Fruit fly (Drosophila melanogaster) whole organism, adult: Measurements from ENCODE around the gene CG5245.
A peak's percentile ranks its signal among the peaks of the same experiment; 100 is the strongest.

Experiments used
- CG11617 ChIP-seq: fragments of 200-800 bp; sonication (Bioruptor generic); optimal IDR thresholded peaks from 2 replicates; lab custom pipeline; 2017; ENCODE audit warnings: mild to moderate bottlenecking, missing biosample characterization, missing genetic modification reagents, missing genetic modification characterization
- CG12768 ChIP-seq: fragments of 200-800 bp; sonication (Bioruptor generic); optimal IDR thresholded peaks from 2 replicates; lab custom pipeline; 2017; ENCODE audit warnings: missing biosample characterization, missing genetic modification characterization, mild to moderate bottlenecking, moderate library complexity, missing genetic modification reagents
- CG14711 ChIP-seq: fragments of 200-800 bp; sonication (Bioruptor generic); optimal IDR thresholded peaks from 2 replicates; lab custom pipeline; 2018; ENCODE audit warnings: missing biosample characterization, mild to moderate bottlenecking, missing genetic modification characterization, moderate library complexity
- CG1620 ChIP-seq: fragments of 200-800 bp; sonication (Bioruptor generic); optimal IDR thresholded peaks from 2 replicates; lab custom pipeline; 2016; ENCODE audit warnings: missing biosample characterization, missing genetic modification characterization
- CG33017 ChIP-seq: fragments of 200-800 bp; sonication (Bioruptor generic); optimal IDR thresholded peaks from 2 replicates; lab custom pipeline; 2018; ENCODE audit warnings: missing biosample characterization, mild to moderate bottlenecking, missing genetic modification characterization, moderate library complexity
- CG5204 ChIP-seq: fragments of 200-800 bp; sonication (Bioruptor generic); optimal IDR thresholded peaks from 2 replicates; lab custom pipeline; 2016; ENCODE audit warnings: missing biosample characterization, missing genetic modification characterization
- CG7045 ChIP-seq: fragments of 200-800 bp; sonication (Bioruptor generic); optimal IDR thresholded peaks from 2 replicates; lab custom pipeline; 2017; ENCODE audit warnings: missing biosample characterization, mild to moderate bottlenecking, missing genetic modification characterization
- CG7101 ChIP-seq: fragments of 200-800 bp; sonication (Bioruptor generic); optimal IDR thresholded peaks from 2 replicates; lab custom pipeline; 2018; ENCODE audit warnings: missing biosample characterization, mild to moderate bottlenecking, missing genetic modification characterization, moderate library complexity
- Clk ChIP-seq: fragments of 200-800 bp; sonication (Bioruptor generic); optimal IDR thresholded peaks from 2 replicates; lab custom pipeline; 2017; ENCODE audit warnings: missing biosample characterization, missing genetic modification characterization
- Crg-1 ChIP-seq: fragments of 200-800 bp; sonication (Bioruptor generic); optimal IDR thresholded peaks from 2 replicates; lab custom pipeline; 2016; ENCODE audit warnings: missing biosample characterization, missing genetic modification characterization
- Hr96 ChIP-seq: fragments of 200-800 bp; sonication (Bioruptor generic); optimal IDR thresholded peaks from 2 replicates; lab custom pipeline; 2016; ENCODE audit warnings: missing biosample characterization, missing genetic modification characterization
- Mnt ChIP-seq: fragments of 200-800 bp; sonication (Bioruptor generic); optimal IDR thresholded peaks from 2 replicates; lab custom pipeline; 2016; ENCODE audit warnings: missing biosample characterization, mild to moderate bottlenecking, missing genetic modification characterization
- bab1 ChIP-seq: fragments of 200-800 bp; sonication (Bioruptor generic); optimal IDR thresholded peaks from 3 replicates; lab custom pipeline; 2019; ENCODE audit warnings: missing biosample characterization, mild to moderate bottlenecking, missing genetic modification characterization, moderate library complexity
- cic ChIP-seq: fragments of 200-800 bp; sonication (Bioruptor generic); optimal IDR thresholded peaks from 2 replicates; lab custom pipeline; 2017; ENCODE audit warnings: missing biosample characterization, mild to moderate bottlenecking, missing genetic modification characterization, moderate library complexity
- cnc ChIP-seq, 2 experiments: fragments of >200 bp; optimal IDR thresholded peaks; 2 replicates each; lab custom pipeline; 2017
- kay ChIP-seq: fragments of 200-800 bp; sonication (Bioruptor generic); peaks from one replicate; lab custom pipeline; 2016; ENCODE audit warnings: missing biosample characterization, missing genetic modification characterization, borderline replicate concordance
- ovo ChIP-seq: fragments of 200-800 bp; sonication (Bioruptor generic); optimal IDR thresholded peaks from 2 replicates; lab custom pipeline; 2016; ENCODE audit warnings: missing biosample characterization, missing genetic modification characterization
- pad ChIP-seq: fragments of 200-800 bp; sonication (Bioruptor generic); optimal IDR thresholded peaks from 3 replicates; lab custom pipeline; 2017; ENCODE audit warnings: missing biosample characterization, missing genetic modification characterization, mild to moderate bottlenecking, moderate library complexity, missing genetic modification reagents
- tj ChIP-seq: fragments of 200-800 bp; sonication (Bioruptor generic); optimal IDR thresholded peaks from 3 replicates; lab custom pipeline; 2017; ENCODE audit warnings: missing biosample characterization, mild to moderate bottlenecking, missing genetic modification characterization, moderate library complexity
- toe ChIP-seq: fragments of 200-800 bp; sonication (Bioruptor generic); optimal IDR thresholded peaks from 2 replicates; lab custom pipeline; 2016; ENCODE audit warnings: missing biosample characterization, missing genetic modification characterization

The CG5245 gene

dm6 chr3R:12433764-12434163 lies 4.4 kb downstream of the CG5245 start, which contains the start of the genes Aos1 and Srlp:
TSS of gene Aos1 (minus strand) at chr3R:12433822.
TSS of gene Srlp (plus strand) at chr3R:12434098.
- peak; percentile 10 for TF ChIP-seq Crg-1 (GFP tag; lab: Kevin White, UChicago)
- peak; percentile 7 for TF ChIP-seq cic (GFP tag; lab: Kevin White, UChicago)
- TF ChIP-seq ovo (GFP tag; lab: Kevin White, UChicago): peak; percentile 16
- peak; percentile 32 for TF ChIP-seq Clk (GFP tag; lab: Kevin White, UChicago)
- TF ChIP-seq CG1620: no peak
- peak; percentile 51 for TF ChIP-seq Mnt (GFP tag; lab: Kevin White, UChicago)
- TF ChIP-seq CG5204 (GFP tag; lab: Kevin White, UChicago): no peak
- peak; percentile 28 for TF ChIP-seq CG12768 (GFP tag; lab: Kevin White, UChicago)
- TF ChIP-seq toe (GFP tag; lab: Kevin White, UChicago): no peak
- peak; percentile 67 for TF ChIP-seq bab1 (GFP tag; lab: Kevin White, UChicago)
- TF ChIP-seq CG14711 (tag; lab: Kevin White, UChicago): peak; percentile 91
- peak; percentile 56 for TF ChIP-seq CG7101
- TF ChIP-seq tj (GFP tag; lab: Kevin White, UChicago): peak; percentile 12
- TF ChIP-seq CG11617 (GFP tag; lab: Kevin White, UChicago): peak; percentile 72
- peak in 1 of 2 experiments; percentile 10 for TF ChIP-seq cnc (optimal IDR thresholded peaks at IDR 0.05; lab: Kevin White, UChicago)
- TF ChIP-seq kay (GFP tag; lab: Kevin White, UChicago): no peak
- TF ChIP-seq pad (GFP tag; lab: Kevin White, UChicago): peak; percentile 39
- no peak for TF ChIP-seq Hr96 (GFP tag; lab: Kevin White, UChicago)
- peak; percentile 38 for TF ChIP-seq CG7045 (GFP tag; lab: Kevin White, UChicago)
- TF ChIP-seq CG33017: peak; percentile 31

DNA sequence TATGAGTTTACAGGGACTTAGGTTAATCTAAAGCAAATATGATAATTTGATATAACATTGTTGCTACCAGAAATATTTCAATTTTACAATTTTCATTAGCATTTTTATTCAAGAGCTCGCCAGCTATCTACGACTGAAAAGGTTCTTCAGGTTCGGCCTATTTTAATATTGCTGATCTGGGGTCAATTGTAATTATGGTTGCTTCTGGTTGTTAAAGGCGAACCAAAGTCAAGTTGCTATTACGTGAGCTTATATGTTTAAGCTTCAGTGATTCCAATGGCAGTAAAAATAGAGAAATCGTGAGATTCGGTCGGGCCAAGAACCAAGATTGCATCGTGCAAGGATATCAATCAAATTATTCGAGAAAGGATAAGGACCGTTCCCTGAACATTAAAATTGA lies 6.6 kb downstream of the CG5245 start, which contains the start of gene Desat2:
Desat2 (plus strand) TSS at position 301 of the 400 bp plus-strand sequence.
- no peak for TF ChIP-seq kay (GFP tag; lab: Kevin White, UChicago)
- TF ChIP-seq CG14711 (tag; lab: Kevin White, UChicago): no peak
- no peak for TF ChIP-seq Crg-1 (GFP tag; lab: Kevin White, UChicago)
- TF ChIP-seq toe (GFP tag; lab: Kevin White, UChicago): no peak
- TF ChIP-seq cnc (optimal IDR thresholded peaks at IDR 0.05; lab: Kevin White, UChicago): no peak
- TF ChIP-seq CG11617 (GFP tag; lab: Kevin White, UChicago): no peak
- no peak for TF ChIP-seq CG5204 (GFP tag; lab: Kevin White, UChicago)
- TF ChIP-seq CG7101: no peak
- no peak for TF ChIP-seq ovo (GFP tag; lab: Kevin White, UChicago)
- no peak for TF ChIP-seq CG33017

DNA sequence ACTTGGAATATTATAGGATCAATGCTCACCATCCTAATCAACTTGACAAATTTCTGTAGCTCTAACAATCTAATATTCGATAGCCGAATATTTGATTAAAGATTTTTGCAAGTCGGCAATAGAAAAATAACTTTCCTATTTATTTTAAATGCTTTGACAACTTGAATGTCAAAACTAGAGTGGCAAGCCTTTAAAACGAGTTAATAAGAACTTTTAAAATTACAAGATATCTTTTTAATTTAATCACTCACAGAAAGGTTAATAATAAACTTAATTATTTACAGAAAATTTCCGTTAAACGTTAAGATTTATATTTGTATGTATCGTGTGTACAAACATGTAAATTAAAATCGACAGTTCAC lies 9.7 kb downstream of the CG5245 start, which contains the start of the genes CG17207 and CG46427:
CG17207 (minus strand) TSS at position 101 of the 362 bp plus-strand sequence.
CG46427 (minus strand) TSS at position 101 of the 362 bp plus-strand sequence.
- TF ChIP-seq Clk (GFP tag; lab: Kevin White, UChicago): no peak
- TF ChIP-seq tj (GFP tag; lab: Kevin White, UChicago): no peak
- no peak for TF ChIP-seq toe (GFP tag; lab: Kevin White, UChicago)
- no peak for TF ChIP-seq bab1 (GFP tag; lab: Kevin White, UChicago)
- no peak for TF ChIP-seq kay (GFP tag; lab: Kevin White, UChicago)
- TF ChIP-seq Crg-1 (GFP tag; lab: Kevin White, UChicago): no peak
- TF ChIP-seq CG5204 (GFP tag; lab: Kevin White, UChicago): no peak
- TF ChIP-seq cnc (optimal IDR thresholded peaks at IDR 0.05; lab: Kevin White, UChicago): no peak
- TF ChIP-seq pad (GFP tag; lab: Kevin White, UChicago): no peak
- TF ChIP-seq CG1620: no peak

dm6 chr3R:12439401-12440143 lies 10.2 kb downstream of the CG5245 start, which contains the start of gene Desat1:
TSS of gene Desat1 (plus strand) at chr3R:12439600.
- TF ChIP-seq CG11617 (GFP tag; lab: Kevin White, UChicago) (peak; percentile 9), cnc (optimal IDR thresholded peaks at IDR 0.05; lab: Kevin White, UChicago) (no peak), bab1 (GFP tag; lab: Kevin White, UChicago) (peak; percentile 23), CG7101 (peak; percentile 20), CG33017 (peak; percentile 6), kay (GFP tag; lab: Kevin White, UChicago) (no peak), CG1620 (no peak), Crg-1 (GFP tag; lab: Kevin White, UChicago) (peak; percentile 47), CG14711 (tag; lab: Kevin White, UChicago) (peak; percentile 18), Clk (GFP tag; lab: Kevin White, UChicago) (no peak), Hr96 (GFP tag; lab: Kevin White, UChicago) (no peak), ovo (GFP tag; lab: Kevin White, UChicago) (no peak), Mnt (GFP tag; lab: Kevin White, UChicago) (peak; percentile 36), CG12768 (GFP tag; lab: Kevin White, UChicago) (no peak)

DNA sequence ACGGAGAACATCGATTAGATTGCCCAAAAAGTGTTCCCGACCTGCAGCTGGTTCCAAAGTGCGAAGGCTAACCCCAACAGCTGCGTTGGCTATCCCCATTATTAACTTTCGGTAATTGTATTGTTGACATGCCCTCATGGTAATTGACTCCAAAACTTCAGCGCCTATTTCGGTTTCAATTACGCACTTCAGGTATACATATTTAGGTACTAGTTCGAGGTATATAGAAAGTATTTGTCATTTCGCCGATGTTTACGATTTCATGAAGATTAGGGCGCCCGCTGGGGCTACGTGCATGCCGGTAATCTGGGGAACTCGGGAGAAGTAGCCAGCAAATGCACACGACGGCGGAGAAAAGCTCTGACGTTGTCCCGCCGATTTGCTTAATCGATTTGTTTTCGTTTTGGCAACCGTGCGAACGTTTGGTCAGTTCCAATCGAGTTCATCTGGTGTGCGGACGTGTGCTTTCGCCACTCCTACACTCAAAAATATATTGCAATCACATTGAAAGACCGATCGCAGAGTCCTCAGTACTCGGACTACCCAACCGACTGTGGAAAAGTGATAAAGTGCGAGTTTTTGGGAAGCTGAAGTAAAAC lies 11.7 kb downstream of the CG5245 start:
- TF ChIP-seq Hr96 (GFP tag; lab: Kevin White, UChicago) (no peak), ovo (GFP tag; lab: Kevin White, UChicago) (no peak), CG12768 (GFP tag; lab: Kevin White, UChicago) (peak; percentile 79), CG11617 (GFP tag; lab: Kevin White, UChicago) (no peak), bab1 (GFP tag; lab: Kevin White, UChicago) (peak; percentile 29), kay (GFP tag; lab: Kevin White, UChicago) (peak; percentile 53), Crg-1 (GFP tag; lab: Kevin White, UChicago) (no peak), CG14711 (tag; lab: Kevin White, UChicago) (no peak), tj (GFP tag; lab: Kevin White, UChicago) (peak; percentile 37), toe (GFP tag; lab: Kevin White, UChicago) (no peak), Mnt (GFP tag; lab: Kevin White, UChicago) (peak; percentile 64), CG1620 (no peak), CG33017 (peak; percentile 38), pad (GFP tag; lab: Kevin White, UChicago) (peak; percentile 6), CG5204 (GFP tag; lab: Kevin White, UChicago) (no peak), cic (GFP tag; lab: Kevin White, UChicago) (peak; percentile 58), cnc (optimal IDR thresholded peaks at IDR 0.05; lab: Kevin White, UChicago) (no peak), CG7101 (peak; percentile 45), CG7045 (GFP tag; lab: Kevin White, UChicago) (no peak), Clk (GFP tag; lab: Kevin White, UChicago) (no peak)
